Worm (Caenorhabditis elegans): ENCODE measurements around the gene R09H10.1.

DNA sequence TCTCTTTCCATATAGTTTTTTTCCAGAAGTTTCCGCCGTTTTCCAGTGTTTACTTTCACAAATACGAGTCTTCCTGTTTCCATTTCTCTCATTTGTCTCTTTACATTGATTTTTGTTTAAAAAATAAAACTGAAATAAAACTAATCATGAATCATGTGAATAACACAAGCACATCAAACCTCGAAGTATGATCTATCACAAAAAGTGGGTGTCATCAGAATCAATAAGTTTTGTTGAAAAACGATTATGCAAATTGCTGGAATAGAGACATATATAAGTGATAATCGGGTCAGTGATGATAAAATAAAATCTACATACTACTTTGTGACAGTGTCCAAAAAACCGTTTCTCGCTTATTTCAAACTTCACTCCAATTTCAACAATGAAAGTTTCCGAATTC, 20.7 kb downstream of the R09H10.1 start, which contains the start of gene R09H10.7:
- TF ChIP-seq ama-1 (optimal IDR thresholded peaks at IDR 0.05) (no peak), scrt-1 (GFP tag; IDR thresholded peaks at IDR 0.05) (no peak), sea-1 (GFP tag; conservative IDR thresholded peaks at IDR 0.05) (no peak), flt-1 (GFP tag; IDR thresholded peaks at IDR 0.05) (no peak), tbx-37 (GFP tag; conservative IDR thresholded peaks at IDR 0.05) (no peak), hmbx-1 (tag; optimal IDR thresholded peaks at IDR 0.05) (no peak), hnd-1 (tag; optimal IDR thresholded peaks at IDR 0.05) (no peak), tbx-11 (GFP tag; IDR thresholded peaks at IDR 0.05) (no peak), ceh-13 (GFP tag; optimal IDR thresholded peaks at IDR 0.05) (no peak), pes-1 (GFP tag; IDR thresholded peaks at IDR 0.05) (no peak), F13C5.2 (tag; optimal IDR thresholded peaks at IDR 0.05) (no peak)
